Fruit fly (Drosophila melanogaster) whole organism, adult: ENCODE measurements around the gene Ciz1.

Experiments
- CG1620 ChIP-seq: fragments of 200-800 bp; sonication (Bioruptor generic); optimal IDR thresholded peaks from 2 replicates; lab custom pipeline; 2016; ENCODE audit warnings: missing biosample characterization, missing genetic modification characterization
- CG7045 ChIP-seq: fragments of 200-800 bp; sonication (Bioruptor generic); optimal IDR thresholded peaks from 2 replicates; lab custom pipeline; 2017; ENCODE audit warnings: missing biosample characterization, mild to moderate bottlenecking, missing genetic modification characterization
- Clk ChIP-seq: fragments of 200-800 bp; sonication (Bioruptor generic); optimal IDR thresholded peaks from 2 replicates; lab custom pipeline; 2017; ENCODE audit warnings: missing biosample characterization, missing genetic modification characterization
- cnc ChIP-seq, 2 experiments: fragments of >200 bp; optimal IDR thresholded peaks; 2 replicates each; lab custom pipeline; 2017
- pad ChIP-seq: fragments of 200-800 bp; sonication (Bioruptor generic); optimal IDR thresholded peaks from 3 replicates; lab custom pipeline; 2017; ENCODE audit warnings: missing biosample characterization, missing genetic modification characterization, mild to moderate bottlenecking, moderate library complexity, missing genetic modification reagents
- tj ChIP-seq: fragments of 200-800 bp; sonication (Bioruptor generic); optimal IDR thresholded peaks from 3 replicates; lab custom pipeline; 2017; ENCODE audit warnings: missing biosample characterization, mild to moderate bottlenecking, missing genetic modification characterization, moderate library complexity

- TF ChIP-seq Clk (GFP tag; lab: Kevin White, UChicago) (no peak), CG1620 (no peak), CG7045 (no peak), tj (no peak), pad (GFP tag; lab: Kevin White, UChicago) (no peak), cnc (optimal IDR thresholded peaks at IDR 0.05; lab: Kevin White, UChicago) (no peak)
These were observed 22.4 kb upstream of the Ciz1 start for dm6 chr3L:9842043-9842442.
